Worm (Caenorhabditis elegans) whole organism, young adult: ENCODE results near the gene ZK813.6.

Experiments used
- C17E4.6 ChIP-seq: fragments of 200-800 bp; sonication (Bioruptor generic); IDR thresholded peaks from 2 replicates; pipeline ENCODE4 v1.3.6; 2022; ENCODE audit warnings: missing genetic modification reagents, missing genetic modification characterization, missing compliant biosample characterization
- F39B2.1 ChIP-seq: fragments of 200-800 bp; sonication (Bioruptor generic); IDR thresholded peaks from 2 replicates; pipeline ENCODE4 v1.3.6; 2022; ENCODE audit warnings: missing genetic modification reagents, missing genetic modification characterization, missing compliant biosample characterization
- Y56A3A.18 ChIP-seq: fragments of 200-800 bp; sonication (Bioruptor generic); IDR thresholded peaks from 2 replicates; pipeline ENCODE4 v1.3.6; 2022; ENCODE audit warnings: missing genetic modification reagents, missing genetic modification characterization, missing compliant biosample characterization
- Y95B8A.8 ChIP-seq: fragments of 200-800 bp; sonication (Bioruptor generic); IDR thresholded peaks from 2 replicates; pipeline ENCODE4 v1.3.6; 2022; ENCODE audit warnings: missing genetic modification reagents, missing genetic modification characterization, missing compliant biosample characterization
- ceh-58 ChIP-seq: fragments of 200-800 bp; sonication (Bioruptor generic); IDR thresholded peaks from 2 replicates; pipeline ENCODE4 v1.3.6; 2022; ENCODE audit warnings: missing genetic modification characterization, missing compliant biosample characterization
- sea-2 ChIP-seq: fragments of 200-800 bp; sonication (Bioruptor generic); IDR thresholded peaks from 2 replicates; pipeline ENCODE4 v1.3.6; 2022; ENCODE audit warnings: missing genetic modification characterization, missing compliant biosample characterization
- ztf-25 ChIP-seq: fragments of 200-800 bp; sonication (Bioruptor generic); IDR thresholded peaks from 2 replicates; pipeline ENCODE4 v1.3.6; 2022; ENCODE audit warnings: missing genetic modification reagents, missing genetic modification characterization, missing compliant biosample characterization

DNA sequence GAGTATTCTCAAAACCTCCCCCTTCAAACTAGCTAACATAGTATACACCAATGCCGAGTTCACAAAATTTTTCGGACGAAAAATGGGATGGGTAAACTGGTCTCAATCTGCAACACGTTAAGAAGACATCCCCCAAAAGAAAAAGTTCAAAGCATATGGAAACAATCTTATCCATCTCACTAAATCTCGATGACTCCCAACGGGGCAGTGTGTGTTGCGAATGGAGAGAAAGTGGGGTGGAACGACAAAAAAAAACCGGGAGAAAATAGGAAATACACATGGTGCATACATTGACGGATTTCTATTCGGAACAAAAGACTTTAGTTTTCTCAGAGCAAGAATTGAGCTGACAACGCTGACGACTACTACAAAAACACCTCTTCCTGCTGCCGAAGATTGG lies 49.3 kb upstream of the ZK813.6 start:
- TF ChIP-seq ztf-25 (GFP tag; lab: Robert Waterston, UW) (no peak), Y56A3A.18 (no peak), sea-2 (GFP tag; lab: Robert Waterston, UW) (no peak), ceh-58 (GFP tag; lab: Robert Waterston, UW) (no peak), Y95B8A.8 (no peak), F39B2.1 (GFP tag; lab: Robert Waterston, UW) (no peak), C17E4.6 (GFP tag; lab: Robert Waterston, UW) (no peak)
